Fruit fly (Drosophila melanogaster) whole organism, embryonic: ENCODE results near the gene Hs6st.

Source experiments
- Ada2b ChIP-seq: fragments of 200-800 bp; sonication (Bioruptor generic); IDR thresholded peaks from 2 replicates; pipeline ENCODE4 v1.3.6; 2022; ENCODE audit warnings: missing biosample characterization, missing genetic modification characterization
- Antp ChIP-seq: fragments of 200-800 bp; sonication (Bioruptor generic); optimal IDR thresholded peaks from 3 replicates; lab custom pipeline; 2016; ENCODE audit warnings: missing biosample characterization, missing genetic modification characterization
- Atf-2 ChIP-seq: fragments of 200-800 bp; sonication (Bioruptor generic); optimal IDR thresholded peaks from 2 replicates; lab custom pipeline; 2016; ENCODE audit warnings: missing biosample characterization, missing genetic modification characterization
- CG11504 ChIP-seq: fragments of 200-800 bp; sonication (Bioruptor generic); optimal IDR thresholded peaks from 3 replicates; lab custom pipeline; 2019; ENCODE audit warnings: missing biosample characterization, mild to moderate bottlenecking, missing genetic modification characterization, moderate library complexity
- CG13624 ChIP-seq: fragments of 200-800 bp; sonication (Bioruptor generic); optimal IDR thresholded peaks from 2 replicates; lab custom pipeline; 2016; ENCODE audit warnings: missing biosample characterization, missing genetic modification characterization
- CG14710 ChIP-seq: fragments of 200-800 bp; sonication (Bioruptor generic); optimal IDR thresholded peaks from 3 replicates; lab custom pipeline; 2019; ENCODE audit warnings: missing biosample characterization, mild to moderate bottlenecking, missing genetic modification characterization, moderate library complexity
- CG15011 ChIP-seq: fragments of 200-800 bp; sonication (Bioruptor generic); optimal IDR thresholded peaks from 3 replicates; lab custom pipeline; 2018; ENCODE audit warnings: missing biosample characterization, mild to moderate bottlenecking, missing genetic modification characterization
- CG17361 ChIP-seq: fragments of 200-800 bp; sonication (Bioruptor generic); IDR thresholded peaks from 3 replicates; pipeline ENCODE4 v1.3.6; 2022; ENCODE audit warnings: missing biosample characterization, missing genetic modification characterization
- CG17568 ChIP-seq: fragments of 200-800 bp; sonication (Bioruptor generic); optimal IDR thresholded peaks from 2 replicates; lab custom pipeline; 2018; ENCODE audit warnings: missing biosample characterization, mild to moderate bottlenecking, missing genetic modification characterization, moderate library complexity
- CG1792 ChIP-seq: fragments of 200-800 bp; sonication (Bioruptor generic); optimal IDR thresholded peaks from 2 replicates; lab custom pipeline; 2016; ENCODE audit warnings: missing biosample characterization, missing genetic modification characterization
- CG18599 ChIP-seq: fragments of 200-800 bp; sonication (Bioruptor generic); optimal IDR thresholded peaks from 3 replicates; lab custom pipeline; 2017; ENCODE audit warnings: missing biosample characterization, missing genetic modification characterization, mild to moderate bottlenecking, moderate library complexity, missing genetic modification reagents
- CG31441 ChIP-seq: fragments of 200-800 bp; sonication (Bioruptor generic); IDR thresholded peaks from 2 replicates; pipeline ENCODE4 v1.3.6; 2022; ENCODE audit warnings: missing biosample characterization, missing genetic modification characterization
- CG32532 ChIP-seq: fragments of 200-800 bp; sonication (Bioruptor generic); IDR thresholded peaks from 2 replicates; pipeline ENCODE4 v1.3.6; 2022; ENCODE audit warnings: missing biosample characterization, missing genetic modification characterization
- CG32772 ChIP-seq: fragments of 200-800 bp; sonication (Bioruptor generic); IDR thresholded peaks from 2 replicates; pipeline ENCODE4 v1.3.6; 2022; ENCODE audit warnings: missing biosample characterization, missing genetic modification characterization
- CG7786 ChIP-seq: fragments of 200-800 bp; sonication (Bioruptor generic); optimal IDR thresholded peaks from 2 replicates; lab custom pipeline; 2016; ENCODE audit warnings: missing biosample characterization, missing genetic modification characterization
- CG7839 ChIP-seq: fragments of 200-800 bp; sonication (Bioruptor generic); optimal IDR thresholded peaks from 3 replicates; lab custom pipeline; 2018; ENCODE audit warnings: missing biosample characterization, mild to moderate bottlenecking, missing genetic modification characterization, moderate library complexity
- CG8089 ChIP-seq: fragments of 200-800 bp; sonication (Bioruptor generic); optimal IDR thresholded peaks from 3 replicates; lab custom pipeline; 2016; ENCODE audit warnings: missing biosample characterization, missing genetic modification characterization
- CoRest ChIP-seq: fragments of 200-800 bp; sonication (Bioruptor generic); optimal IDR thresholded peaks from 3 replicates; lab custom pipeline; 2018; ENCODE audit warnings: missing biosample characterization, mild to moderate bottlenecking, missing genetic modification characterization, moderate library complexity
- Dll ChIP-seq: fragments of 200-800 bp; sonication (Bioruptor generic); IDR thresholded peaks from 4 replicates; pipeline ENCODE4 v1.3.6; 2022; ENCODE audit warnings: missing biosample characterization, missing genetic modification characterization; ENCODE audit not compliant: partially characterized antibody
- Drgx ChIP-seq: fragments of 200-800 bp; sonication (Bioruptor generic); IDR thresholded peaks from 2 replicates; pipeline ENCODE4 v1.3.6; 2022; ENCODE audit warnings: missing biosample characterization, missing genetic modification characterization
- GATAe ChIP-seq: fragments of 200-800 bp; sonication (Bioruptor generic); conservative IDR thresholded peaks from 2 replicates; pipeline ENCODE4 v1.3.6; 2022; ENCODE audit warnings: missing biosample characterization, missing genetic modification characterization
- Gsc ChIP-seq: fragments of 200-800 bp; sonication (Bioruptor generic); IDR thresholded peaks from 2 replicates; pipeline ENCODE4 v1.3.6; 2022; ENCODE audit warnings: missing biosample characterization, missing genetic modification characterization
- HmgD ChIP-seq: fragments of 200-800 bp; sonication (Bioruptor generic); optimal IDR thresholded peaks from 3 replicates; lab custom pipeline; 2016; ENCODE audit warnings: missing biosample characterization, missing genetic modification characterization
- Hr51 ChIP-seq, 2 experiments: fragments of 200-800 bp; sonication (Bioruptor generic); optimal IDR thresholded peaks; 2 replicates in 1 of 2; 3 replicates in 1 of 2; lab custom pipeline; 2016 to 2018; ENCODE audit warnings: missing biosample characterization in 2 of 2, missing genetic modification characterization in 2 of 2, mild to moderate bottlenecking in 1 of 2, moderate library complexity in 1 of 2
- Mad ChIP-seq: fragments of 200-800 bp; sonication (Bioruptor generic); optimal IDR thresholded peaks from 2 replicates; lab custom pipeline; 2016; ENCODE audit warnings: missing biosample characterization, missing genetic modification characterization
- Optix ChIP-seq: fragments of 200-800 bp; sonication (Bioruptor generic); IDR thresholded peaks from 3 replicates; pipeline ENCODE4 v1.3.6; 2022; ENCODE audit warnings: missing biosample characterization, missing genetic modification characterization
- Pdp1 ChIP-seq, 2 experiments: fragments of 200-800 bp; sonication (Bioruptor generic); optimal IDR thresholded peaks; 3 replicates each; lab custom pipeline; 2016; ENCODE audit warnings: missing biosample characterization in 2 of 2, missing genetic modification characterization in 2 of 2, mild to moderate bottlenecking in 1 of 2, moderate library complexity in 1 of 2
- Xrp1 ChIP-seq: fragments of 200-800 bp; sonication (Bioruptor generic); IDR thresholded peaks from 2 replicates; pipeline ENCODE4 v1.3.6; 2022; ENCODE audit warnings: missing biosample characterization, missing genetic modification characterization
- YL-1 ChIP-seq: fragments of 200-800 bp; sonication (Bioruptor generic); optimal IDR thresholded peaks from 3 replicates; lab custom pipeline; 2017; ENCODE audit warnings: missing biosample characterization, mild to moderate bottlenecking, missing genetic modification characterization
- btn ChIP-seq: fragments of 200-800 bp; sonication (Bioruptor generic); optimal IDR thresholded peaks from 2 replicates; lab custom pipeline; 2016; ENCODE audit warnings: missing biosample characterization, missing genetic modification characterization
- caup ChIP-seq: fragments of 200-800 bp; sonication (Bioruptor generic); optimal IDR thresholded peaks from 3 replicates; lab custom pipeline; 2017; ENCODE audit warnings: missing biosample characterization, mild to moderate bottlenecking, missing genetic modification characterization, moderate library complexity; ENCODE audit not compliant: severe bottlenecking
- danr ChIP-seq: fragments of 200-800 bp; sonication (Bioruptor generic); IDR thresholded peaks from 2 replicates; pipeline ENCODE4 v1.3.6; 2022; ENCODE audit warnings: missing biosample characterization, missing genetic modification characterization
- fd3F ChIP-seq: fragments of 200-800 bp; sonication (Bioruptor generic); optimal IDR thresholded peaks from 2 replicates; lab custom pipeline; 2018; ENCODE audit warnings: missing biosample characterization, mild to moderate bottlenecking, missing genetic modification characterization, moderate library complexity
- fru ChIP-seq: fragments of >200 bp; optimal IDR thresholded peaks from 2 replicates; lab custom pipeline; 2017
- gsb ChIP-seq: fragments of 200-800 bp; sonication (Bioruptor generic); IDR thresholded peaks from 2 replicates; pipeline ENCODE4 v1.3.6; 2022; ENCODE audit warnings: missing biosample characterization, missing genetic modification characterization
- ham ChIP-seq: fragments of 200-800 bp; sonication (Bioruptor generic); IDR thresholded peaks from 2 replicates; pipeline ENCODE4 v1.3.6; 2022; ENCODE audit warnings: missing biosample characterization, missing genetic modification characterization
- jumu ChIP-seq: fragments of 200-800 bp; sonication (Bioruptor generic); optimal IDR thresholded peaks from 3 replicates; lab custom pipeline; 2016; ENCODE audit warnings: missing biosample characterization, missing genetic modification characterization
- kni ChIP-seq: fragments of 200-800 bp; sonication (Bioruptor generic); optimal IDR thresholded peaks from 3 replicates; lab custom pipeline; 2017; ENCODE audit warnings: mild to moderate bottlenecking, missing biosample characterization, missing genetic modification reagents, missing genetic modification characterization
- lbe ChIP-seq: fragments of 200-800 bp; sonication (Bioruptor generic); optimal IDR thresholded peaks from 2 replicates; lab custom pipeline; 2016; ENCODE audit warnings: missing biosample characterization, mild to moderate bottlenecking, missing genetic modification characterization
- peb ChIP-seq: fragments of 200-800 bp; sonication (Bioruptor generic); IDR thresholded peaks from 2 replicates; pipeline ENCODE4 v1.3.6; 2022; ENCODE audit warnings: missing biosample characterization, missing genetic modification characterization
- row ChIP-seq: fragments of 200-800 bp; sonication (Bioruptor generic); IDR thresholded peaks from 3 replicates; pipeline ENCODE4 v1.3.6; 2022; ENCODE audit warnings: missing biosample characterization, missing genetic modification characterization
- sd ChIP-seq: fragments of 200-800 bp; sonication (Bioruptor generic); optimal IDR thresholded peaks from 3 replicates; lab custom pipeline; 2018; ENCODE audit warnings: missing biosample characterization, mild to moderate bottlenecking, missing genetic modification characterization, moderate library complexity
- shn ChIP-seq: fragments of 200-800 bp; sonication (Bioruptor generic); optimal IDR thresholded peaks from 3 replicates; lab custom pipeline; 2016; ENCODE audit warnings: missing biosample characterization, missing genetic modification characterization
- sisA ChIP-seq: fragments of 200-800 bp; sonication (Bioruptor generic); IDR thresholded peaks from 2 replicates; pipeline ENCODE4 v1.3.6; 2022; ENCODE audit warnings: missing biosample characterization, missing genetic modification characterization
- slou ChIP-seq: fragments of 200-800 bp; sonication (Bioruptor generic); optimal IDR thresholded peaks from 3 replicates; lab custom pipeline; 2016; ENCODE audit warnings: missing biosample characterization, missing genetic modification characterization
- tll ChIP-seq, 2 experiments: fragments of 200-800 bp in 1 of 2; fragments of >200 bp in 1 of 2; sonication (Bioruptor generic) in 1 of 2; optimal IDR thresholded peaks; 2 replicates each; lab custom pipeline; 2017 to 2019; ENCODE audit warnings: missing biosample characterization in 2 of 2, missing genetic modification characterization in 2 of 2, mild to moderate bottlenecking in 1 of 2, moderate library complexity in 1 of 2
- twi ChIP-seq: fragments of 200-800 bp; optimal IDR thresholded peaks from 2 replicates; lab custom pipeline; 2019; ENCODE audit warnings: missing biosample characterization, mild to moderate bottlenecking, missing genetic modification characterization, moderate library complexity
- unc-4 ChIP-seq: fragments of 200-800 bp; sonication (Bioruptor generic); IDR thresholded peaks from 2 replicates; pipeline ENCODE4 v1.3.6; 2022; ENCODE audit warnings: missing biosample characterization, missing genetic modification characterization; ENCODE audit not compliant: partially characterized antibody
- vfl ChIP-seq: fragments of 200-800 bp; sonication (Bioruptor generic); optimal IDR thresholded peaks from 2 replicates; lab custom pipeline; 2016; ENCODE audit warnings: missing biosample characterization, missing genetic modification characterization
- wor ChIP-seq: fragments of 200-800 bp; sonication (Bioruptor generic); IDR thresholded peaks from 2 replicates; pipeline ENCODE4 v1.3.6; 2022; ENCODE audit warnings: missing biosample characterization, missing genetic modification characterization

Gene Hs6st

dm6 chr3R:19889603-19890187 lies 118.6 kb downstream of the Hs6st start (continued):
- peak; percentile 78 for TF ChIP-seq CG17361 (GFP tag; lab: Robert Waterston, UW)
- peak; percentile 55; the same call in 1 of the 2 replicates for TF ChIP-seq Ada2b (GFP tag; lab: Robert Waterston, UW)
- peak; percentile 89 for TF ChIP-seq CG7839 (tag; lab: Kevin White, UChicago)
- no peak for TF ChIP-seq vfl
- 0 out of 2 replicates have a peak, but pooled peaks have one; percentile 36 for TF ChIP-seq peb (GFP tag; lab: Robert Waterston, UW)
- TF ChIP-seq sd (tag; lab: Kevin White, UChicago), result peak; percentile 65
- no peak for TF ChIP-seq YL-1 (GFP tag; lab: Kevin White, UChicago)
- TF ChIP-seq CG15011, result peak; percentile 65
- no peak for TF ChIP-seq Gsc (GFP tag; lab: Robert Waterston, UW)
- no peak for TF ChIP-seq danr (GFP tag; lab: Robert Waterston, UW)
- peak; percentile 86 for TF ChIP-seq CoRest (tag; lab: Kevin White, UChicago)
- peak; percentile 24; the same call in 1 of the 2 replicates for TF ChIP-seq Xrp1 (GFP tag; lab: Robert Waterston, UW)
- peak; percentile 30 for TF ChIP-seq twi (tag; lab: Kevin White, UChicago)
- TF ChIP-seq fd3F (GFP tag; lab: Kevin White, UChicago), result peak; percentile 76
- TF ChIP-seq CG1792 (GFP tag; lab: Kevin White, UChicago), result no peak
- no peak for TF ChIP-seq btn (GFP tag; lab: Kevin White, UChicago)
- TF ChIP-seq gsb (GFP tag; lab: Robert Waterston, UW), result 0 out of 2 replicates have a peak, but pooled peaks have one; percentile 43
- TF ChIP-seq tll (GFP tag; optimal IDR thresholded peaks at IDR 0.05; lab: Kevin White, UChicago), result no peak
- TF ChIP-seq CG18599 (GFP tag; lab: Kevin White, UChicago), result peak; percentile 89
- TF ChIP-seq Dll (GFP tag; lab: Robert Waterston, UW), result no peak
- no peak for TF ChIP-seq CG32772 (GFP tag; lab: Robert Waterston, UW)
- TF ChIP-seq CG8089 (GFP tag; lab: Kevin White, UChicago), result no peak
- peak in 1 of 2 experiments; percentile 34 for TF ChIP-seq Pdp1 (GFP tag; optimal IDR thresholded peaks at IDR 0.05; lab: Kevin White, UChicago)
- TF ChIP-seq CG13624 (GFP tag; lab: Kevin White, UChicago), result no peak
- no peak for TF ChIP-seq ham (GFP tag; lab: Robert Waterston, UW)
- no peak for TF ChIP-seq Atf-2 (GFP tag; lab: Kevin White, UChicago)
- TF ChIP-seq kni (GFP tag; lab: Kevin White, UChicago), result no peak
- no peak for TF ChIP-seq HmgD (GFP tag; lab: Kevin White, UChicago)
- no peak for TF ChIP-seq unc-4 (GFP tag; lab: Robert Waterston, UW)
- TF ChIP-seq Optix (GFP tag; lab: Robert Waterston, UW), result no peak
- TF ChIP-seq Drgx (GFP tag; lab: Robert Waterston, UW), result no peak; the same call in 1 of the 2 replicates
- TF ChIP-seq caup (GFP tag; lab: Kevin White, UChicago), result peak; percentile 86
- TF ChIP-seq sisA (GFP tag; lab: Robert Waterston, UW), result no peak
- no peak for TF ChIP-seq GATAe (GFP tag; lab: Robert Waterston, UW)
- TF ChIP-seq shn (GFP tag; lab: Kevin White, UChicago), result no peak
- TF ChIP-seq CG17568 (GFP tag; lab: Kevin White, UChicago), result no peak
- peak; percentile 11; the same call in 1 of the 2 replicates for TF ChIP-seq wor (GFP tag; lab: Robert Waterston, UW)
- no peak for TF ChIP-seq slou (GFP tag; lab: Kevin White, UChicago)
- TF ChIP-seq CG7786 (GFP tag; lab: Kevin White, UChicago), result no peak
- peak in 1 of 2 experiments; percentile 88 for TF ChIP-seq Hr51 (GFP tag; optimal IDR thresholded peaks at IDR 0.05; lab: Kevin White, UChicago)
- TF ChIP-seq row (GFP tag; lab: Robert Waterston, UW), result peak; percentile 79
- TF ChIP-seq jumu (GFP tag; lab: Kevin White, UChicago), result no peak
- no peak for TF ChIP-seq Mad
- TF ChIP-seq CG31441 (GFP tag; lab: Robert Waterston, UW), result peak; percentile 77
- no peak for TF ChIP-seq fru
- TF ChIP-seq CG32532 (GFP tag; lab: Robert Waterston, UW), result peak; percentile 76
- peak; percentile 56 for TF ChIP-seq CG14710
- peak; percentile 87 for TF ChIP-seq CG11504 (tag; lab: Kevin White, UChicago)
- TF ChIP-seq Antp (GFP tag; lab: Kevin White, UChicago), result no peak
- TF ChIP-seq lbe, result no peak
